Fruit fly (Drosophila melanogaster): ENCODE data around the gene trc.

trc gene

DNA sequence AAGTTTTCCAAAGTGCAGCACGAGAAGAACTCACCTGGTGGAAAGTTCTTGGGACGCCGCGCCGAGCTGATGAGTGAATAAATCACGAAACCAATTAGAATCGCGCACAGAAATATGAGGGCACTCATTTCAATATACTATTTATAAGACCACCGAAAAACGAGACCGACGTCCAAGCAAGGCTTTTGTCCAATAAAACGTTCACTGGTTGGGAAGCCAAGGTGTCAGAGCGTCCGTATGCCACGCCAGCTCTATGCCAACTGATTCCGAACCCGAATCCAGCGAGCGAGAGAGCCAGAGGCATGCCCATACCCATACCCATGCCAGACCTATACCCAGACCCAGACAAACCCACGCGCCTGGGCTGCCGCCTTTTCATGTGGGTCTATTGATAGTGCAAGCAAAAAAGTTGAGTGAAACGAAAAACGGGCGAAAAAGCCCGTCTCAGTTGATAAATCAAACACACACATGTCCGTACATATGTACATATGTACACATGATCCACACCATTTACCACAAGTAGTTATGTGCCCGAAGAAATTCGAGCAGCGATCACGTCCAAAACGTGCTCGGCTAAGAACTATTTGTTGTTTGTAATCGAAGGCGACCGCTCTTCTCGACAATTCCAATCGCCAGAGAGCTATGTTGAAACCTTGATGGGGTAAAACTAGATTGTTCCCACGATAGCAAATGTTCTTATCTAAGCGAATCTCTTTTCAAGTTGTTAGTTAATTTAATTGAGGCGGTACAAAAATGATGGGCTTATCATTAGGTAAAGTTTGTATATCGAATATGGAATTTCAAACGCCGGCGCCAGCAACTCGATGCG is 20.8 kb downstream of the trc start, which contains the start of gene Cyp305a1:
Cyp305a1 (minus strand) TSS at position 265 of the 829 bp plus-strand sequence.
- no peak for TF ChIP-seq Dfd (GFP tag; optimal IDR thresholded peaks at IDR 0.05)
- TF ChIP-seq Hnf4 (GFP tag; optimal IDR thresholded peaks at IDR 0.05): no peak
- no peak for TF ChIP-seq HLH106 (tag; optimal IDR thresholded peaks at IDR 0.05)
- no peak for TF ChIP-seq CG32264 (GFP tag; optimal IDR thresholded peaks at IDR 0.05)
- TF ChIP-seq Mio (GFP tag; optimal IDR thresholded peaks at IDR 0.05): no peak
- no peak for TF ChIP-seq pan (optimal IDR thresholded peaks at IDR 0.05)
- no peak for TF ChIP-seq dl (GFP tag; optimal IDR thresholded peaks at IDR 0.05; ENCODE audit: insufficient read depth in 1 of 2, partially characterized antibody in 2 of 2)
- no peak for TF ChIP-seq OdsH (GFP tag; optimal IDR thresholded peaks at IDR 0.05)
- no peak for TF ChIP-seq CrebA (GFP tag; optimal IDR thresholded peaks at IDR 0.05; ENCODE audit: borderline replicate concordance)
- TF ChIP-seq Vsx2 (GFP tag; optimal IDR thresholded peaks at IDR 0.05; ENCODE audit: partially characterized antibody): no peak
- TF ChIP-seq sage (GFP tag; optimal IDR thresholded peaks at IDR 0.05): no peak
- no peak for TF ChIP-seq Rel (GFP tag; optimal IDR thresholded peaks at IDR 0.05)
- TF ChIP-seq Rel (tag; optimal IDR thresholded peaks at IDR 0.05): no peak
- no peak for TF ChIP-seq Myc (optimal IDR thresholded peaks at IDR 0.05)
- no peak for TF ChIP-seq usp (GFP tag; optimal IDR thresholded peaks at IDR 0.05)
- no peak for TF ChIP-seq Hr78 (GFP tag; optimal IDR thresholded peaks at IDR 0.05)

DNA sequence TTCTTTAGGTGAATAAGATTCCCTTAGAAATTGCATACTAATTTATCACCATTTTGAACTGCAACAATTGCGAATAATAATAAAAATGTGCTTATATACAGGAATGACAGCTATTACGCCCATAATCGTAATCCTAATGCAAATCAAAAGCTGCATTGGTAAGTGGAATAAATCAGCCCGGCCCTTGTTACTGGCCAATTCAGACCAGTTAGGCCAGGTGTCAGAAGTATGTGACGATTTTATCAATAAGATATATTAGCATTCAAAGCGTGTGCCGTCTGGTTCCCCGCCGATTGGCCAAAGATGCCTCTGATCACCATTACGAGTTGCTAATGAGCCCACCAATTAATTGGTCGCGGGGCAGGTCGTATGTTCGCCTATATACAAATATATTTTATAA is 21.6 kb downstream of the trc start:
- no peak for TF ChIP-seq CG9705 (GFP tag; optimal IDR thresholded peaks at IDR 0.05)
- no peak for TF ChIP-seq CG32264 (GFP tag; optimal IDR thresholded peaks at IDR 0.05)
- no peak for TF ChIP-seq Myc (optimal IDR thresholded peaks at IDR 0.05)
- no peak for TF ChIP-seq dsf (GFP tag; optimal IDR thresholded peaks at IDR 0.05; ENCODE audit: borderline replicate concordance)
- TF ChIP-seq h (GFP tag; optimal IDR thresholded peaks at IDR 0.05): no peak
- no peak for TF ChIP-seq sage (GFP tag; optimal IDR thresholded peaks at IDR 0.05)

DNA sequence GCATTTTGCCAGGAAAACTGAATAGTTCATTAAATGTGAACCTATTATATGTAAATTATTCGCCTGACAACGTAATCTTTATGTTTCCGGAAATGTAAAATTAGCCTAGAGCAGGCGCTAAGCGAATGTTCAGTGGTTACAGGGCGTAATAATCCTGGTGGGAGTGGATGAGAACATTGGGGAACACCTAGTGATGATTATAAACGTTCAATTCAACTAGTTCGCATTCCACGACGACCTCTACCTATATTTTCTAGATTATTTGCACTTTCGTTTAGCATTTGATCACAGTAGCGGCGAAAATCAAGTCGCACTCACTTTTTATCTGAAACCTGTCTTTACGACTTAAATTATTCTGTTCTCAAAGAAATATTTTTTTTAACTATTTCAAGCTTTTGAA is 26.6 kb downstream of the trc start:
- no peak for TF ChIP-seq HLH106 (tag; optimal IDR thresholded peaks at IDR 0.05)
- TF ChIP-seq dmrt93B (GFP tag; optimal IDR thresholded peaks at IDR 0.05): no peak
- TF ChIP-seq ey (GFP tag; optimal IDR thresholded peaks at IDR 0.05): no peak
- TF ChIP-seq Dif (GFP tag; optimal IDR thresholded peaks at IDR 0.05; ENCODE audit: partially characterized antibody): no peak

DNA sequence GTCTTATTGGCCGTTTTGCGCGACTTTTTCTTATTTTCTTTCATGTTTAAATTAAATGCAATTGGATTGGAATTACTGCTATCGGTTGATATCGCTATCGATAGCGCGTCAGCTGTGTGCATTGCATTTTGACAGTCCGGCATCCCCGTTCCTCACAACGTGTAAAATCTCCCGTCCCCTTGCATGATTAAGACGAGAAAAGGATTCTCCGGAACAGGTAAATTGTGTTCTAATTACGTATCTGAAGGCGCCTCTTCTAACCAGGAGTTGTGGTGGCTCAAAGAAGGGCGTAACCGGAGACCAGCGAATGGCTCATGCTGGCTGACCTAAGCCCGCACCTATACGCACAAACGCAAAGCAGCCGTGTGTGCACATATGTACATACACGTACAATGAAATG is 27.0 kb downstream of the trc start, which contains the start of the genes CG14104 and Kap-alpha1:
CG14104 (minus strand) TSS at position 97 of the 400 bp plus-strand sequence.
Kap-alpha1 (plus strand) TSS at position 130 of the 400 bp plus-strand sequence.
- TF ChIP-seq Sp1 (GFP tag; optimal IDR thresholded peaks at IDR 0.05) (no peak), N (GFP tag; optimal IDR thresholded peaks at IDR 0.05) (peak; percentile 47), brk (GFP tag; optimal IDR thresholded peaks at IDR 0.05) (no peak), lola (GFP tag; optimal IDR thresholded peaks at IDR 0.05) (no peak), Hr78 (GFP tag; optimal IDR thresholded peaks at IDR 0.05) (no peak), Dfd (GFP tag; optimal IDR thresholded peaks at IDR 0.05) (no peak), jim (GFP tag; optimal IDR thresholded peaks at IDR 0.05) (no peak), Vsx2 (GFP tag; optimal IDR thresholded peaks at IDR 0.05; ENCODE audit: partially characterized antibody) (no peak), Rel (GFP tag; optimal IDR thresholded peaks at IDR 0.05) (no peak), Rel (tag; optimal IDR thresholded peaks at IDR 0.05) (peak; percentile 28), CG32264 (GFP tag; optimal IDR thresholded peaks at IDR 0.05) (no peak), dmrt93B (GFP tag; optimal IDR thresholded peaks at IDR 0.05) (no peak), GATAd (GFP tag; optimal IDR thresholded peaks at IDR 0.05) (no peak), Myc (optimal IDR thresholded peaks at IDR 0.05) (peak; percentile 11), OdsH (GFP tag; optimal IDR thresholded peaks at IDR 0.05) (no peak), psq (GFP tag; optimal IDR thresholded peaks at IDR 0.05) (no peak), Jra (GFP tag; optimal IDR thresholded peaks at IDR 0.05) (no peak), woc (GFP tag; optimal IDR thresholded peaks at IDR 0.05) (no peak)

DNA sequence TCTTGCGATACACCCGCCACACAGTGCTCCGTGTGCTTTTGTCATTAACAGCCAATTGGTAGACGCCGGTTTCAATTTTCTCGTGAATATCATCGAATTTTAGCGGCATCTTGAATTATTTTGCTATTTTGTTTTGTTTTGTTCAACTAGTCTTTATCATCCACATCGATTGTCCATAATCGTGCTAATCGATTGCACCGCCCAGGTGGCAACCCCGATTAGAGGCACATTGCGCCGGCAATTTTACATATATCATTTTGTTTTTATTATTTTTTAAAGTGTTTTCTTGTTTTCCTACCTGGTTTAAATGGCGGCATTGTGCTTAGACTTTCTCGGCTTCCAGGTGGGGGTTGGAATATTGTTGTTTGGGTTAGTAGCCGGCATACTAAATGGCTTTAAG is 28.2 kb downstream of the trc start, which contains the start of gene CG34116:
CG34116 (minus strand) TSS at position 142 of the 400 bp plus-strand sequence.
- no peak for TF ChIP-seq CrebA (GFP tag; optimal IDR thresholded peaks at IDR 0.05; ENCODE audit: borderline replicate concordance)
- no peak for TF ChIP-seq Sp1 (GFP tag; optimal IDR thresholded peaks at IDR 0.05)
- TF ChIP-seq dsf (GFP tag; optimal IDR thresholded peaks at IDR 0.05; ENCODE audit: borderline replicate concordance): no peak
- TF ChIP-seq dl (GFP tag; optimal IDR thresholded peaks at IDR 0.05; ENCODE audit: insufficient read depth in 1 of 2, partially characterized antibody in 2 of 2): no peak
